Worm (Caenorhabditis elegans) whole organism, late embryonic: Measurements from ENCODE around the gene irld-48.
A peak's percentile ranks its signal among the peaks of the same experiment; 100 is the strongest.

Source experiments
- C08G9.2 ChIP-seq: sonication (generic microtip); optimal IDR thresholded peaks from 2 replicates; lab custom pipeline; 2016; ENCODE audit warnings: mild to moderate bottlenecking, missing genetic modification characterization, moderate library complexity, missing compliant biosample characterization
- C38D4.7 ChIP-seq: fragments of 200-800 bp; sonication (Bioruptor generic); optimal IDR thresholded peaks from 2 replicates; lab custom pipeline; 2018; ENCODE audit warnings: mild to moderate bottlenecking, missing genetic modification characterization, moderate library complexity, missing compliant biosample characterization
- F13H6.1 ChIP-seq: sonication (generic microtip); optimal IDR thresholded peaks from 2 replicates; lab custom pipeline; 2016; ENCODE audit warnings: missing genetic modification characterization, missing compliant biosample characterization
- K02D7.2 ChIP-seq: sonication (generic microtip); optimal IDR thresholded peaks from 2 replicates; lab custom pipeline; 2017; ENCODE audit warnings: mild to moderate bottlenecking, missing genetic modification characterization, missing compliant biosample characterization
- K09A11.1 ChIP-seq: sonication (generic microtip); optimal IDR thresholded peaks from 2 replicates; lab custom pipeline; 2017; ENCODE audit warnings: antibody characterized with exemption, mild to moderate bottlenecking, missing genetic modification characterization, missing compliant biosample characterization; ENCODE audit not compliant: insufficient read depth
- Y22D7AL.16 ChIP-seq: sonication (generic microtip); optimal IDR thresholded peaks from 2 replicates; lab custom pipeline; 2016; ENCODE audit warnings: missing genetic modification characterization, missing compliant biosample characterization
- ceh-19 ChIP-seq: fragments of 200-800 bp; sonication (Bioruptor generic); optimal IDR thresholded peaks from 2 replicates; lab custom pipeline; 2018; ENCODE audit warnings: mild to moderate bottlenecking, missing genetic modification characterization, missing compliant biosample characterization
- ceh-2 ChIP-seq: sonication (generic microtip); optimal IDR thresholded peaks from 2 replicates; lab custom pipeline; 2016; ENCODE audit warnings: missing genotype, missing genetic modification characterization, missing compliant biosample characterization
- ceh-22 ChIP-seq: sonication (generic microtip); optimal IDR thresholded peaks from 2 replicates; lab custom pipeline; 2017; ENCODE audit warnings: missing biosample characterization, missing genetic modification characterization
- ceh-24 ChIP-seq: sonication (generic microtip); optimal IDR thresholded peaks from 2 replicates; lab custom pipeline; 2016; ENCODE audit warnings: mild to moderate bottlenecking, missing genetic modification characterization, missing compliant biosample characterization
- ceh-30 ChIP-seq: fragments of 150-350 bp; optimal IDR thresholded peaks from 2 replicates; lab custom pipeline; 2014; ENCODE audit warnings: missing biosample characterization, missing genetic modification characterization
- ceh-34 ChIP-seq: sonication (generic microtip); optimal IDR thresholded peaks from 2 replicates; lab custom pipeline; 2016; ENCODE audit warnings: mild to moderate bottlenecking, missing genetic modification characterization, missing compliant biosample characterization
- ceh-45 ChIP-seq: fragments of 200-800 bp; sonication (Bioruptor generic); IDR thresholded peaks from 2 replicates; pipeline ENCODE4 v1.3.6; 2022; ENCODE audit warnings: missing genetic modification reagents, missing genetic modification characterization, missing compliant biosample characterization
- ceh-6 ChIP-seq: fragments of 200-800 bp; sonication (Bioruptor generic); optimal IDR thresholded peaks from 2 replicates; lab custom pipeline; 2018; ENCODE audit warnings: mild to moderate bottlenecking, missing genetic modification characterization, missing compliant biosample characterization
- che-1 ChIP-seq: sonication (generic microtip); optimal IDR thresholded peaks from 2 replicates; lab custom pipeline; 2016; ENCODE audit warnings: mild to moderate bottlenecking, missing genetic modification characterization, missing compliant biosample characterization
- dve-1 ChIP-seq: sonication (generic microtip); optimal IDR thresholded peaks from 2 replicates; lab custom pipeline; 2017; ENCODE audit warnings: antibody characterized with exemption, mild to moderate bottlenecking, missing genetic modification characterization, missing compliant biosample characterization
- elt-2 ChIP-seq: sonication (generic microtip); optimal IDR thresholded peaks from 2 replicates; lab custom pipeline; 2016; ENCODE audit warnings: missing genetic modification reagents, missing genetic modification characterization, missing compliant biosample characterization
- ets-4 ChIP-seq: sonication (generic microtip); optimal IDR thresholded peaks from 2 replicates; lab custom pipeline; 2016; ENCODE audit warnings: missing genetic modification characterization, missing compliant biosample characterization
- fkh-6 ChIP-seq: sonication (generic microtip); optimal IDR thresholded peaks from 2 replicates; lab custom pipeline; 2016; ENCODE audit warnings: missing genetic modification characterization, missing compliant biosample characterization
- gmeb-2 ChIP-seq: sonication (generic microtip); optimal IDR thresholded peaks from 2 replicates; lab custom pipeline; 2016; ENCODE audit warnings: missing genetic modification characterization, inconsistent platforms, missing compliant biosample characterization
- hlh-13 ChIP-seq: fragments of 200-800 bp; sonication (Bioruptor generic); optimal IDR thresholded peaks from 2 replicates; lab custom pipeline; 2018; ENCODE audit warnings: mild to moderate bottlenecking, missing genetic modification characterization, missing compliant biosample characterization
- hlh-30 ChIP-seq: sonication (generic microtip); optimal IDR thresholded peaks from 2 replicates; lab custom pipeline; 2017; ENCODE audit warnings: antibody characterized with exemption, missing genetic modification characterization, missing compliant biosample characterization; ENCODE audit not compliant: insufficient read depth
- hlh-6 ChIP-seq: sonication (generic microtip); optimal IDR thresholded peaks from 2 replicates; lab custom pipeline; 2016; ENCODE audit warnings: missing genotype, missing genetic modification characterization, missing compliant biosample characterization
- hlh-8 ChIP-seq: sonication (generic microtip); optimal IDR thresholded peaks from 2 replicates; lab custom pipeline; 2016; ENCODE audit warnings: missing genotype, missing genetic modification characterization, missing compliant biosample characterization
- lin-11 ChIP-seq: fragments of 200-800 bp; sonication (Bioruptor generic); optimal IDR thresholded peaks from 2 replicates; lab custom pipeline; 2018; ENCODE audit warnings: mild to moderate bottlenecking, missing genetic modification characterization, missing compliant biosample characterization
- madf-2 ChIP-seq: sonication (generic microtip); optimal IDR thresholded peaks from 2 replicates; lab custom pipeline; 2017; ENCODE audit warnings: missing genetic modification characterization, missing compliant biosample characterization
- nhr-232 ChIP-seq: sonication (generic microtip); optimal IDR thresholded peaks from 2 replicates; lab custom pipeline; 2016; ENCODE audit warnings: missing genetic modification characterization, missing compliant biosample characterization
- npax-4 ChIP-seq: sonication (generic microtip); optimal IDR thresholded peaks from 2 replicates; lab custom pipeline; 2016; ENCODE audit warnings: missing genetic modification characterization, missing compliant biosample characterization
- odd-2 ChIP-seq: sonication (generic microtip); optimal IDR thresholded peaks from 2 replicates; lab custom pipeline; 2017; ENCODE audit warnings: antibody characterized with exemption, mild to moderate bottlenecking, missing genetic modification characterization, missing compliant biosample characterization
- pax-1 ChIP-seq: fragments of 150-350 bp; optimal IDR thresholded peaks from 2 replicates; lab custom pipeline; 2014; ENCODE audit warnings: missing biosample characterization, missing genetic modification characterization
- pha-2 ChIP-seq: sonication (generic microtip); optimal IDR thresholded peaks from 2 replicates; lab custom pipeline; 2017; ENCODE audit warnings: mild to moderate bottlenecking, missing genetic modification characterization, missing compliant biosample characterization
- pqm-1 ChIP-seq: sonication (generic microtip); optimal IDR thresholded peaks from 2 replicates; lab custom pipeline; 2016; ENCODE audit warnings: missing genetic modification characterization, missing compliant biosample characterization
- pros-1 ChIP-seq: fragments of 150-350 bp; optimal IDR thresholded peaks from 2 replicates; lab custom pipeline; 2014; ENCODE audit warnings: missing biosample characterization, missing genetic modification reagents, missing genetic modification characterization
- sdc-2 ChIP-seq: sonication (generic microtip); optimal IDR thresholded peaks from 2 replicates; lab custom pipeline; 2016; ENCODE audit warnings: missing genotype, missing genetic modification characterization, missing compliant biosample characterization
- sox-2 ChIP-seq: fragments of 200-800 bp; sonication (Bioruptor generic); IDR thresholded peaks from 2 replicates; pipeline ENCODE4 v1.3.6; 2022; ENCODE audit warnings: missing genetic modification reagents, missing genetic modification characterization, missing compliant biosample characterization
- unc-3 ChIP-seq, 2 experiments: fragments of 200-800 bp in 1 of 2; sonication (Bioruptor generic) in 1 of 2; sonication (generic microtip) in 1 of 2; conservative IDR thresholded peaks in 1 of 2; optimal IDR thresholded peaks in 1 of 2; 2 replicates each; pipeline versions ENCODE4 v1.3.6 to Lab custom; 2016 to 2022; ENCODE audit warnings: missing compliant biosample characterization in 2 of 2, missing genetic modification characterization in 2 of 2, missing genetic modification reagents in 1 of 2
- unc-86 ChIP-seq: sonication (generic microtip); optimal IDR thresholded peaks from 2 replicates; lab custom pipeline; 2016; ENCODE audit warnings: missing genetic modification characterization, missing compliant biosample characterization

Gene irld-48

ce11 chrII:2934354-2934753, 21.5 kb upstream of the irld-48 start, which contains the start of gene irld-67:
Gene irld-67 (minus strand): TSS chrII:2934454.
- TF ChIP-seq ceh-6 (GFP tag; lab: Kevin White, UChicago), result no peak
- TF ChIP-seq madf-2 (tag; lab: Kevin White, UChicago), result no peak
- no peak for TF ChIP-seq hlh-8
- TF ChIP-seq ceh-19 (GFP tag; lab: Kevin White, UChicago), result no peak
- no peak for TF ChIP-seq C38D4.7 (GFP tag; lab: Kevin White, UChicago)
- TF ChIP-seq ceh-34, result no peak
- no peak for TF ChIP-seq ceh-45 (GFP tag; lab: Robert Waterston, UW)
- TF ChIP-seq pqm-1, result no peak
- no peak for TF ChIP-seq ceh-30 (tag; lab: Kevin White, UChicago)
- TF ChIP-seq dve-1, result no peak
- TF ChIP-seq Y22D7AL.16 (tag; lab: Kevin White, UChicago), result no peak
- no peak for TF ChIP-seq elt-2 (tag; lab: Kevin White, UChicago)
- TF ChIP-seq ceh-24, result no peak

ce11 chrII:2937852-2938251, 18.0 kb upstream of the irld-48 start, which contains the start of gene irld-65:
Gene irld-65 (minus strand): TSS chrII:2937952.
- no peak for TF ChIP-seq unc-86
- no peak for TF ChIP-seq ceh-2 (tag; lab: Kevin White, UChicago)
- TF ChIP-seq gmeb-2, result no peak
- TF ChIP-seq npax-4, result no peak
- no peak for TF ChIP-seq F13H6.1 (tag; lab: Kevin White, UChicago)

ce11 chrII:2939681-2940080, 16.2 kb upstream of the irld-48 start:
- TF ChIP-seq ceh-6 (GFP tag; lab: Kevin White, UChicago) (no peak), dve-1 (peak; percentile 67), che-1 (no peak)
- TF ChIP-seq, all 69 proteins: peak for 1

ce11 chrII:2940747-2941146, 15.1 kb upstream of the irld-48 start, which contains the start of gene irld-66:
Gene irld-66 (minus strand): TSS chrII:2940847.
- TF ChIP-seq sdc-2 (tag; lab: Kevin White, UChicago) (no peak), K09A11.1 (tag; lab: Kevin White, UChicago) (no peak), fkh-6 (no peak), pros-1 (tag; lab: Kevin White, UChicago) (no peak), ceh-2 (tag; lab: Kevin White, UChicago) (no peak), odd-2 (tag; lab: Kevin White, UChicago) (no peak), sox-2 (GFP tag; lab: Robert Waterston, UW) (no peak), ceh-34 (no peak)
- TF ChIP-seq, all 69 proteins: peak for 0

ce11 chrII:2943966-2944365, 11.9 kb upstream of the irld-48 start, which contains the start of the genes irld-50 and irld-49:
Gene irld-50 (minus strand): TSS chrII:2944066.
Gene irld-49 (plus strand): TSS chrII:2944176.
- TF ChIP-seq hlh-6 (tag; lab: Kevin White, UChicago) (no peak), ets-4 (tag; lab: Kevin White, UChicago) (no peak), npax-4 (no peak), lin-11 (tag; lab: Kevin White, UChicago) (no peak), ceh-34 (no peak), pqm-1 (no peak), Y22D7AL.16 (tag; lab: Kevin White, UChicago) (no peak), unc-3 (GFP tag; conservative IDR thresholded peaks at IDR 0.05; lab: Robert Waterston, UW) (no peak), unc-3 (tag; optimal IDR thresholded peaks at IDR 0.05; lab: Kevin White, UChicago) (no peak), ceh-22 (tag; lab: Kevin White, UChicago) (no peak), ceh-45 (GFP tag; lab: Robert Waterston, UW) (no peak), ceh-24 (no peak), C08G9.2 (tag; lab: Kevin White, UChicago) (no peak), pha-2 (tag; lab: Kevin White, UChicago) (no peak), C38D4.7 (GFP tag; lab: Kevin White, UChicago) (no peak), K02D7.2 (tag; lab: Kevin White, UChicago) (no peak), hlh-30 (no peak), pax-1 (tag; lab: Kevin White, UChicago) (no peak), nhr-232 (tag; lab: Kevin White, UChicago) (no peak), hlh-13 (GFP tag; lab: Kevin White, UChicago) (no peak)
